Fruit fly (Drosophila melanogaster) whole organism, wandering third instar larva: ENCODE data around the gene CG14891.

Experiments
- Abd-B ChIP-seq: fragments of >200 bp; optimal IDR thresholded peaks from 2 replicates; lab custom pipeline; 2017; ENCODE audit warnings: missing biosample characterization, missing genetic modification characterization
- CG32264 ChIP-seq: fragments of 200-800 bp; sonication (Bioruptor generic); optimal IDR thresholded peaks from 2 replicates; lab custom pipeline; 2016; ENCODE audit warnings: missing biosample characterization, missing genetic modification characterization
- Dfd ChIP-seq: fragments of >200 bp; optimal IDR thresholded peaks from 2 replicates; lab custom pipeline; 2017; ENCODE audit warnings: missing biosample characterization, missing genetic modification characterization
- Hr78 ChIP-seq: fragments of >200 bp; optimal IDR thresholded peaks from 2 replicates; lab custom pipeline; 2017; ENCODE audit warnings: missing biosample characterization, missing genetic modification characterization
- Myc ChIP-seq: fragments of >200 bp; optimal IDR thresholded peaks from 2 replicates; lab custom pipeline; 2017
- dl ChIP-seq, 2 experiments: fragments of 175-275, 200-275 bp in 1 of 2; fragments of 200-275 bp in 1 of 2; sonication (Bioruptor generic); optimal IDR thresholded peaks; lab custom pipeline; 2018; ENCODE audit warnings: mild to moderate bottlenecking in 2 of 2, missing biosample characterization in 2 of 2, missing genetic modification characterization in 2 of 2, moderate library complexity in 2 of 2; ENCODE audit not compliant: partially characterized antibody in 2 of 2, insufficient read depth in 1 of 2
- dmrt93B ChIP-seq: fragments of 200-800 bp; sonication (Bioruptor generic); optimal IDR thresholded peaks from 2 replicates; lab custom pipeline; 2018; ENCODE audit warnings: missing biosample characterization, mild to moderate bottlenecking, missing genetic modification characterization
- ey ChIP-seq: fragments of 200-800 bp; sonication (Bioruptor generic); optimal IDR thresholded peaks from 2 replicates; lab custom pipeline; 2016; ENCODE audit warnings: missing biosample characterization, missing genetic modification characterization
- foxo ChIP-seq, 2 experiments: fragments of 200-800 bp; sonication (Bioruptor generic); optimal IDR thresholded peaks; 2 replicates in 1 of 2; 3 replicates in 1 of 2; lab custom pipeline; 2016 to 2017; ENCODE audit warnings: missing biosample characterization in 2 of 2, missing genetic modification characterization in 2 of 2
- h ChIP-seq: fragments of 200-800 bp; sonication (Bioruptor generic); optimal IDR thresholded peaks from 3 replicates; lab custom pipeline; 2016; ENCODE audit warnings: missing biosample characterization, mild to moderate bottlenecking, missing genetic modification characterization
- lola ChIP-seq: fragments of >200 bp; optimal IDR thresholded peaks from 2 replicates; lab custom pipeline; 2017; ENCODE audit warnings: missing biosample characterization, missing genetic modification characterization
- psq ChIP-seq: fragments of 200-800 bp; sonication (Bioruptor generic); optimal IDR thresholded peaks from 3 replicates; lab custom pipeline; 2017; ENCODE audit warnings: missing biosample characterization, mild to moderate bottlenecking, missing genetic modification characterization, moderate library complexity

dm6 chr3R:16525555-16525954 is 45.8 kb upstream of the CG14891 start:
- TF ChIP-seq CG32264 (GFP tag; lab: Kevin White, UChicago) = no peak
- TF ChIP-seq ey (GFP tag; lab: Kevin White, UChicago) = no peak
- TF ChIP-seq dl (GFP tag; optimal IDR thresholded peaks at IDR 0.05; lab: Kevin White, UChicago; ENCODE audit: insufficient read depth in 1 of 2, partially characterized antibody in 2 of 2) = no peak
- no peak for TF ChIP-seq dmrt93B (GFP tag; lab: Kevin White, UChicago)
- no peak for TF ChIP-seq lola
- TF ChIP-seq foxo (GFP tag; optimal IDR thresholded peaks at IDR 0.05; lab: Kevin White, UChicago) = no peak
- TF ChIP-seq Dfd (GFP tag; lab: Kevin White, UChicago) = no peak
- TF ChIP-seq Myc = no peak
- no peak for TF ChIP-seq h
- TF ChIP-seq psq = no peak
- no peak for TF ChIP-seq Hr78
- TF ChIP-seq Abd-B (GFP tag; lab: Kevin White, UChicago) = no peak
